Worm (Caenorhabditis elegans) whole organism, midembryonic: ENCODE data around the gene cpr-6.

Experiments used
- T22C8.4 ChIP-seq: fragments of 200-800 bp; sonication (Bioruptor generic); IDR thresholded peaks from 2 replicates; pipeline ENCODE4 v1.3.6; 2022; ENCODE audit warnings: missing genetic modification characterization, missing compliant biosample characterization
- cog-1 ChIP-seq: sonication (generic microtip); optimal IDR thresholded peaks from 2 replicates; lab custom pipeline; 2016; ENCODE audit warnings: missing genetic modification characterization, missing compliant biosample characterization
- flt-1 ChIP-seq: fragments of 200-800 bp; sonication (Bioruptor generic); IDR thresholded peaks from 2 replicates; pipeline ENCODE4 v1.3.6; 2022; ENCODE audit warnings: missing genetic modification characterization, missing compliant biosample characterization
- klf-2 ChIP-seq: fragments of 200-800 bp; sonication (Bioruptor generic); conservative IDR thresholded peaks from 2 replicates; pipeline ENCODE4 v1.3.6; 2022; ENCODE audit warnings: missing genetic modification reagents, missing genetic modification characterization, missing compliant biosample characterization
- med-1 ChIP-seq: sonication (generic microtip); optimal IDR thresholded peaks from 2 replicates; lab custom pipeline; 2017; ENCODE audit warnings: missing genetic modification characterization, mild to moderate bottlenecking, missing compliant biosample characterization, antibody characterized with exemption, missing genetic modification reagents; ENCODE audit not compliant: insufficient read depth
- tab-1 ChIP-seq: fragments of 200-800 bp; sonication (Bioruptor generic); IDR thresholded peaks from 2 replicates; pipeline ENCODE4 v1.3.6; 2022; ENCODE audit warnings: missing genetic modification characterization, missing compliant biosample characterization
- ztf-23 ChIP-seq: fragments of 200-800 bp; sonication (Bioruptor generic); IDR thresholded peaks from 2 replicates; pipeline ENCODE4 v1.3.6; 2022; ENCODE audit warnings: missing genetic modification reagents, missing genetic modification characterization, missing compliant biosample characterization
- ztf-29 ChIP-seq: fragments of 200-800 bp; sonication (Bioruptor generic); IDR thresholded peaks from 2 replicates; pipeline ENCODE4 v1.3.6; 2022; ENCODE audit warnings: missing genetic modification reagents, missing genetic modification characterization, missing compliant biosample characterization

ce11 chrX:6562378-6562856, 44.6 kb upstream of the cpr-6 start, which contains the start of gene aaim-1:
- TF ChIP-seq cog-1 (tag; lab: Kevin White, UChicago) (no peak), T22C8.4 (no peak), flt-1 (GFP tag; lab: Robert Waterston, UW) (no peak), ztf-29 (GFP tag; lab: Robert Waterston, UW) (no peak), ztf-23 (GFP tag; lab: Robert Waterston, UW) (no peak), klf-2 (no peak), tab-1 (GFP tag; lab: Robert Waterston, UW) (no peak), med-1 (no peak)
